Fruit fly (Drosophila melanogaster) whole organism, embryonic: ENCODE results near the gene CG43400.
A peak's percentile ranks its signal among the peaks of the same experiment; 100 is the strongest.

ENCODE experiments used
- Asciz ChIP-seq: fragments of 200-800 bp; sonication (Bioruptor generic); optimal IDR thresholded peaks from 2 replicates; lab custom pipeline; 2017; ENCODE audit warnings: missing biosample characterization, mild to moderate bottlenecking, missing genetic modification characterization, missing genetic modification reagents
- Atf3 ChIP-seq: fragments of 200-800 bp; sonication (Bioruptor generic); optimal IDR thresholded peaks from 3 replicates; lab custom pipeline; 2016; ENCODE audit warnings: missing biosample characterization, missing genetic modification characterization
- CG10979 ChIP-seq: fragments of 200-800 bp; sonication (Bioruptor generic); optimal IDR thresholded peaks from 2 replicates; lab custom pipeline; 2018; ENCODE audit warnings: missing biosample characterization, mild to moderate bottlenecking, missing genetic modification characterization, moderate library complexity
- CG12391 ChIP-seq: fragments of 200-800 bp; sonication (Bioruptor generic); optimal IDR thresholded peaks from 3 replicates; lab custom pipeline; 2018; ENCODE audit warnings: missing biosample characterization, mild to moderate bottlenecking, missing genetic modification characterization, moderate library complexity
- CG12659 ChIP-seq: fragments of 200-800 bp; sonication (Bioruptor generic); optimal IDR thresholded peaks from 3 replicates; lab custom pipeline; 2017; ENCODE audit warnings: mild to moderate bottlenecking, missing biosample characterization, missing genetic modification reagents, missing genetic modification characterization
- CG13287 ChIP-seq: fragments of 200-800 bp; sonication (Bioruptor generic); IDR thresholded peaks from 2 replicates; pipeline ENCODE4 v1.3.6; 2022; ENCODE audit warnings: missing biosample characterization, missing genetic modification characterization; ENCODE audit not compliant: partially characterized antibody
- CG13424 ChIP-seq: fragments of 200-800 bp; sonication (Bioruptor generic); optimal IDR thresholded peaks from 2 replicates; lab custom pipeline; 2019; ENCODE audit warnings: missing biosample characterization, mild to moderate bottlenecking, missing genetic modification characterization, moderate library complexity
- CG14441 ChIP-seq: fragments of 200-800 bp; sonication (Bioruptor generic); IDR thresholded peaks from 2 replicates; pipeline ENCODE4 v1.3.6; 2022; ENCODE audit warnings: missing biosample characterization, missing genetic modification characterization
- CG17361 ChIP-seq: fragments of 200-800 bp; sonication (Bioruptor generic); IDR thresholded peaks from 3 replicates; pipeline ENCODE4 v1.3.6; 2022; ENCODE audit warnings: missing biosample characterization, missing genetic modification characterization
- CG17385 ChIP-seq: fragments of 200-800 bp; sonication (Bioruptor generic); optimal IDR thresholded peaks from 3 replicates; lab custom pipeline; 2018; ENCODE audit warnings: missing biosample characterization, mild to moderate bottlenecking, missing genetic modification characterization
- CG1792 ChIP-seq: fragments of 200-800 bp; sonication (Bioruptor generic); optimal IDR thresholded peaks from 2 replicates; lab custom pipeline; 2016; ENCODE audit warnings: missing biosample characterization, missing genetic modification characterization
- CG31365 ChIP-seq: fragments of 200-800 bp; sonication (Bioruptor generic); optimal IDR thresholded peaks from 2 replicates; lab custom pipeline; 2018; ENCODE audit warnings: missing biosample characterization, mild to moderate bottlenecking, missing genetic modification characterization
- CG3163 ChIP-seq: fragments of 200-800 bp; sonication (Bioruptor generic); optimal IDR thresholded peaks from 3 replicates; lab custom pipeline; 2016; ENCODE audit warnings: missing biosample characterization, missing genetic modification characterization
- CG3407 ChIP-seq: fragments of 200-800 bp; sonication (Bioruptor generic); optimal IDR thresholded peaks from 2 replicates; lab custom pipeline; 2018; ENCODE audit warnings: missing biosample characterization, mild to moderate bottlenecking, missing genetic modification characterization
- CG3847 ChIP-seq: fragments of 200-800 bp; sonication (Bioruptor generic); IDR thresholded peaks from 2 replicates; pipeline ENCODE4 v1.3.6; 2022; ENCODE audit warnings: missing biosample characterization, missing genetic modification characterization
- CG3995 ChIP-seq: fragments of 200-800 bp; sonication (Bioruptor generic); optimal IDR thresholded peaks from 3 replicates; lab custom pipeline; 2016; ENCODE audit warnings: missing biosample characterization, missing genetic modification characterization
- CG6689 ChIP-seq: fragments of 200-800 bp; sonication (Bioruptor generic); IDR thresholded peaks from 2 replicates; pipeline ENCODE4 v1.3.6; 2022; ENCODE audit warnings: missing biosample characterization, missing genetic modification characterization
- CG6813 ChIP-seq: fragments of 200-800 bp; sonication (Bioruptor generic); optimal IDR thresholded peaks from 2 replicates; lab custom pipeline; 2017; ENCODE audit warnings: missing biosample characterization, missing genetic modification characterization, mild to moderate bottlenecking, moderate library complexity, missing genetic modification reagents
- CG9215 ChIP-seq: fragments of 200-800 bp; sonication (Bioruptor generic); IDR thresholded peaks from 2 replicates; pipeline ENCODE4 v1.3.6; 2022; ENCODE audit warnings: missing biosample characterization, missing genetic modification characterization
- CG9797 ChIP-seq: fragments of 200-800 bp; sonication (Bioruptor generic); optimal IDR thresholded peaks from 3 replicates; lab custom pipeline; 2018; ENCODE audit warnings: missing biosample characterization, mild to moderate bottlenecking, missing genetic modification characterization
- Dll ChIP-seq: fragments of 200-800 bp; sonication (Bioruptor generic); IDR thresholded peaks from 4 replicates; pipeline ENCODE4 v1.3.6; 2022; ENCODE audit warnings: missing biosample characterization, missing genetic modification characterization; ENCODE audit not compliant: partially characterized antibody
- Dp ChIP-seq: fragments of 200-800 bp; sonication (Bioruptor generic); optimal IDR thresholded peaks from 2 replicates; lab custom pipeline; 2018; ENCODE audit warnings: missing biosample characterization, mild to moderate bottlenecking, missing genetic modification characterization, moderate library complexity
- Ets65A ChIP-seq: fragments of 200-800 bp; sonication (Bioruptor generic); peaks from one replicate; lab custom pipeline; 2016; ENCODE audit warnings: missing biosample characterization, missing genetic modification characterization
- Fer2 ChIP-seq: fragments of 200-800 bp; sonication (Bioruptor generic); optimal IDR thresholded peaks from 2 replicates; lab custom pipeline; 2018; ENCODE audit warnings: missing biosample characterization, mild to moderate bottlenecking, missing genetic modification characterization, moderate library complexity
- Jarid2 ChIP-seq: fragments of 200-800 bp; sonication (Bioruptor generic); optimal IDR thresholded peaks from 3 replicates; lab custom pipeline; 2017; ENCODE audit warnings: mild to moderate bottlenecking, missing biosample characterization, missing genetic modification reagents, missing genetic modification characterization
- Oaz ChIP-seq: fragments of 200-800 bp; sonication (Bioruptor generic); IDR thresholded peaks from 2 replicates; pipeline ENCODE4 v1.3.6; 2022; ENCODE audit warnings: missing biosample characterization, missing genetic modification characterization
- ara ChIP-seq: fragments of 200-800 bp; sonication (Bioruptor generic); IDR thresholded peaks from 2 replicates; pipeline ENCODE4 v1.3.6; 2022; ENCODE audit warnings: missing biosample characterization, missing genetic modification characterization
- crc ChIP-seq: fragments of 200-800 bp; sonication (Bioruptor generic); optimal IDR thresholded peaks from 2 replicates; lab custom pipeline; 2016; ENCODE audit warnings: missing biosample characterization, missing genetic modification characterization
- dmrt11E ChIP-seq: fragments of 200-800 bp; sonication (Bioruptor generic); optimal IDR thresholded peaks from 3 replicates; lab custom pipeline; 2018; ENCODE audit warnings: missing biosample characterization, mild to moderate bottlenecking, missing genetic modification characterization, moderate library complexity
- dmrt99B ChIP-seq: fragments of 200-800 bp; sonication (Bioruptor generic); optimal IDR thresholded peaks from 2 replicates; lab custom pipeline; 2018; ENCODE audit warnings: missing biosample characterization, mild to moderate bottlenecking, missing genetic modification characterization, moderate library complexity
- en ChIP-seq: fragments of 200-800 bp; sonication (Bioruptor generic); optimal IDR thresholded peaks from 2 replicates; lab custom pipeline; 2016; ENCODE audit warnings: missing biosample characterization, missing genetic modification characterization
- ewg ChIP-seq: fragments of 200-800 bp; sonication (Bioruptor generic); optimal IDR thresholded peaks from 3 replicates; lab custom pipeline; 2017; ENCODE audit warnings: mild to moderate bottlenecking, missing biosample characterization, missing genetic modification reagents, missing genetic modification characterization
- gfzf ChIP-seq: fragments of 200-800 bp; sonication (Bioruptor generic); optimal IDR thresholded peaks from 2 replicates; lab custom pipeline; 2016; ENCODE audit warnings: missing biosample characterization, mild to moderate bottlenecking, missing genetic modification characterization, moderate library complexity
- gsb-n ChIP-seq: fragments of 200-800 bp; sonication (Bioruptor generic); optimal IDR thresholded peaks from 3 replicates; lab custom pipeline; 2018; ENCODE audit warnings: missing biosample characterization, mild to moderate bottlenecking, missing genetic modification characterization
- gt ChIP-seq: fragments of 200-800 bp; sonication (Bioruptor generic); IDR thresholded peaks from 2 replicates; pipeline ENCODE4 v1.3.6; 2022; ENCODE audit warnings: missing biosample characterization, missing genetic modification characterization
- h ChIP-seq: fragments of >200 bp; optimal IDR thresholded peaks from 2 replicates; lab custom pipeline; 2017
- hbn ChIP-seq: fragments of 200-800 bp; sonication (Bioruptor generic); IDR thresholded peaks from 2 replicates; pipeline ENCODE4 v1.3.6; 2022; ENCODE audit warnings: missing biosample characterization, missing genetic modification characterization; ENCODE audit not compliant: partially characterized antibody
- kah ChIP-seq: fragments of 200-800 bp; sonication (Bioruptor generic); optimal IDR thresholded peaks from 2 replicates; lab custom pipeline; 2018; ENCODE audit warnings: missing biosample characterization, mild to moderate bottlenecking, missing genetic modification characterization
- maf-S ChIP-seq: fragments of 200-800 bp; sonication (Bioruptor generic); optimal IDR thresholded peaks from 2 replicates; lab custom pipeline; 2016; ENCODE audit warnings: missing biosample characterization, missing genetic modification characterization
- onecut ChIP-seq: fragments of 200-800 bp; sonication (Bioruptor generic); IDR thresholded peaks from 2 replicates; pipeline ENCODE4 v1.3.6; 2022; ENCODE audit warnings: missing biosample characterization, missing genetic modification characterization
- pita ChIP-seq: fragments of 200-800 bp; sonication (Bioruptor generic); optimal IDR thresholded peaks from 2 replicates; lab custom pipeline; 2017; ENCODE audit warnings: missing biosample characterization, mild to moderate bottlenecking, missing genetic modification characterization
- prd ChIP-seq, 3 experiments: fragments of >200 bp in 2 of 3; fragments of 200-800 bp in 1 of 3; sonication (Bioruptor generic) in 1 of 3; optimal IDR thresholded peaks in 2 of 3; IDR thresholded peaks in 1 of 3; 2 replicates in 2 of 3; 3 replicates in 1 of 3; pipeline versions ENCODE4 v1.3.6 to Lab custom; 2017 to 2022; ENCODE audit warnings: missing biosample characterization in 1 of 3, missing genetic modification characterization in 1 of 3
- repo ChIP-seq: fragments of 200-800 bp; sonication (Bioruptor generic); optimal IDR thresholded peaks from 2 replicates; lab custom pipeline; 2016; ENCODE audit warnings: missing biosample characterization, missing genetic modification characterization
- schlank ChIP-seq: fragments of 200-800 bp; sonication (Bioruptor generic); optimal IDR thresholded peaks from 2 replicates; lab custom pipeline; 2018; ENCODE audit warnings: missing biosample characterization, mild to moderate bottlenecking, missing genetic modification characterization
- sim ChIP-seq: fragments of 200-800 bp; sonication (Bioruptor generic); IDR thresholded peaks from 2 replicates; pipeline ENCODE4 v1.3.6; 2022; ENCODE audit warnings: missing biosample characterization, missing genetic modification characterization
- sna ChIP-seq: fragments of 200-800 bp; sonication (Bioruptor generic); IDR thresholded peaks from 2 replicates; pipeline ENCODE4 v1.3.6; 2022; ENCODE audit warnings: missing biosample characterization, missing genetic modification characterization; ENCODE audit not compliant: partially characterized antibody
- stc ChIP-seq: fragments of 200-800 bp; sonication (Bioruptor generic); IDR thresholded peaks from 2 replicates; pipeline ENCODE4 v1.3.6; 2022; ENCODE audit warnings: missing biosample characterization, missing genetic modification characterization
- ttk ChIP-seq: fragments of 200-800 bp; sonication (Bioruptor generic); IDR thresholded peaks from 2 replicates; pipeline ENCODE4 v2.1.2; 2022; ENCODE audit warnings: missing biosample characterization, missing genetic modification characterization
- vvl ChIP-seq: fragments of 200-800 bp; sonication (Bioruptor generic); IDR thresholded peaks from 2 replicates; pipeline ENCODE4 v1.3.6; 2022; ENCODE audit warnings: missing biosample characterization, missing genetic modification characterization
- z ChIP-seq: fragments of 200-800 bp; sonication (Bioruptor generic); IDR thresholded peaks from 3 replicates; pipeline ENCODE4 v1.3.6; 2022; ENCODE audit warnings: missing biosample characterization, missing genetic modification characterization
- zf30C ChIP-seq: fragments of 200-800 bp; sonication (Bioruptor generic); optimal IDR thresholded peaks from 3 replicates; lab custom pipeline; 2018; ENCODE audit warnings: missing biosample characterization, mild to moderate bottlenecking, missing genetic modification characterization

CG43400 gene

DNA sequence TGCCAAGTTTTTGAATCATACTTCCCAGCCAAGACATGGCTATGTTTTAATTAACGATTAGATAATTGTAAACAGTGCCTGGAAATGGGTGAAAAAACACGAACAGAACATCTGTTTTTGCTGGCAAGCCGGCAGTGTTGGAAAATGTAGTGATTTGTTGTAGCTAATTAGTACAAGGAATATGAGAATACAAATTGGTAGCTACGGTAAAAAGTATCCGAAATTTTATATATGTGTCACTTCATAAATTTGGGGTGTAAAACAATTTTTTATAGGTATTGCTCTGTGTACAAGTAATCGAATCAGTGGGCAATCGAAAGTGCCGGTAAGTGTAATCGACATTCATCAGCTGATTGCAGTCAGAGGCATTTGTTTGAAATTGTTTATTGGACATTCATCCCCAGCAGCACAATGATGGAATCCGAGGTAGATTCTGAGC lies 26.7 kb downstream of the CG43400 start, which contains the start of the genes mRpL51 and Uba4 (continued):
- TF ChIP-seq CG31365 (tag; lab: Kevin White, UChicago) = no peak
- peak; percentile 78; the same call in 1 of the 2 replicates for TF ChIP-seq sna (GFP tag; lab: Robert Waterston, UW)
- no peak for TF ChIP-seq schlank
- peak; percentile 35 for TF ChIP-seq CG13424
- TF ChIP-seq maf-S (GFP tag; lab: Kevin White, UChicago) = no peak
- TF ChIP-seq Dp (GFP tag; lab: Kevin White, UChicago) = peak; percentile 58
- TF ChIP-seq CG6689 (GFP tag; lab: Robert Waterston, UW) = no peak
- no peak for TF ChIP-seq sim
- no peak for TF ChIP-seq Asciz (GFP tag; lab: Kevin White, UChicago)
- no peak for TF ChIP-seq CG9797
- no peak for TF ChIP-seq ttk
- no peak for TF ChIP-seq ara (GFP tag; lab: Robert Waterston, UW)
- no peak for TF ChIP-seq CG9215
- no peak; the same call in 1 of the 2 replicates for TF ChIP-seq vvl (GFP tag; lab: Robert Waterston, UW)
- no peak for TF ChIP-seq CG3163
- TF ChIP-seq Ets65A (GFP tag; lab: Kevin White, UChicago) = no peak
- TF ChIP-seq repo (GFP tag; lab: Kevin White, UChicago) = peak; percentile 53
- no peak for TF ChIP-seq Oaz (GFP tag; lab: Robert Waterston, UW)
- TF ChIP-seq Fer2 (tag; lab: Kevin White, UChicago) = no peak
- no peak for TF ChIP-seq CG3407
- no peak for TF ChIP-seq gsb-n (tag; lab: Kevin White, UChicago)
- no peak for TF ChIP-seq gt
- TF ChIP-seq dmrt11E (tag; lab: Kevin White, UChicago) = peak; percentile 38
- no peak for TF ChIP-seq z (GFP tag; lab: Robert Waterston, UW)
- TF ChIP-seq stc (GFP tag; lab: Robert Waterston, UW) = no peak
- TF ChIP-seq dmrt99B (tag; lab: Kevin White, UChicago) = no peak
- TF ChIP-seq prd (optimal IDR thresholded peaks at IDR 0.05; lab: Kevin White, UChicago) = no peak
- no peak for TF ChIP-seq prd (GFP tag; IDR thresholded peaks at IDR 0.05; lab: Robert Waterston, UW)
- peak; percentile 73; the same call in 3 of the 4 replicates for TF ChIP-seq Dll (GFP tag; lab: Robert Waterston, UW)
- no peak for TF ChIP-seq CG1792 (GFP tag; lab: Kevin White, UChicago)
- no peak for TF ChIP-seq crc (GFP tag; lab: Kevin White, UChicago)
- TF ChIP-seq hbn = peak; percentile 40; the same call in 1 of the 2 replicates
- no peak for TF ChIP-seq en
- TF ChIP-seq Jarid2 (GFP tag; lab: Kevin White, UChicago) = no peak
- TF ChIP-seq CG17361 (GFP tag; lab: Robert Waterston, UW) = no peak
- peak; percentile 18 for TF ChIP-seq CG10979
- no peak for TF ChIP-seq Atf3 (GFP tag; lab: Kevin White, UChicago)
- TF ChIP-seq CG12391 = peak; percentile 53
- TF ChIP-seq onecut (GFP tag; lab: Robert Waterston, UW) = no peak
- TF ChIP-seq zf30C (GFP tag; lab: Kevin White, UChicago) = no peak
- no peak for TF ChIP-seq CG14441
- TF ChIP-seq CG17385 (GFP tag; lab: Kevin White, UChicago) = peak; percentile 30
- TF ChIP-seq gfzf (GFP tag; lab: Kevin White, UChicago) = peak; percentile 26
- TF ChIP-seq pita = no peak
- peak; percentile 79 for TF ChIP-seq CG13287 (GFP tag; lab: Robert Waterston, UW)
- TF ChIP-seq h (lab: Kevin White, UChicago) = no peak
- TF ChIP-seq CG3847 (GFP tag; lab: Robert Waterston, UW) = no peak
- TF ChIP-seq CG3995 (GFP tag; lab: Kevin White, UChicago) = peak; percentile 79
- TF ChIP-seq kah = no peak
- TF ChIP-seq ewg (GFP tag; lab: Kevin White, UChicago) = no peak
- TF ChIP-seq CG12659 = peak; percentile 52
- TF ChIP-seq CG6813 (GFP tag; lab: Kevin White, UChicago) = no peak
